Worm (Caenorhabditis elegans) whole organism, late embryonic: ENCODE results near the gene dyf-11.

Source experiments
- T23F11.4 ChIP-seq: fragments of 200-800 bp; sonication (Bioruptor generic); optimal IDR thresholded peaks from 2 replicates; lab custom pipeline; 2018; ENCODE audit warnings: mild to moderate bottlenecking, missing genetic modification characterization, missing compliant biosample characterization
- ceh-19 ChIP-seq: fragments of 200-800 bp; sonication (Bioruptor generic); optimal IDR thresholded peaks from 2 replicates; lab custom pipeline; 2018; ENCODE audit warnings: mild to moderate bottlenecking, missing genetic modification characterization, missing compliant biosample characterization
- ceh-24 ChIP-seq: sonication (generic microtip); optimal IDR thresholded peaks from 2 replicates; lab custom pipeline; 2016; ENCODE audit warnings: mild to moderate bottlenecking, missing genetic modification characterization, missing compliant biosample characterization
- ets-4 ChIP-seq: sonication (generic microtip); optimal IDR thresholded peaks from 2 replicates; lab custom pipeline; 2016; ENCODE audit warnings: missing genetic modification characterization, missing compliant biosample characterization
- fkh-10 ChIP-seq: fragments of 150-350 bp; optimal IDR thresholded peaks from 2 replicates; lab custom pipeline; 2014; ENCODE audit warnings: missing biosample characterization, missing genetic modification reagents, missing genetic modification characterization
- nhr-11 ChIP-seq: fragments of 150-350 bp; optimal IDR thresholded peaks from 2 replicates; lab custom pipeline; 2014; ENCODE audit warnings: missing biosample characterization, missing genetic modification characterization
- nhr-232 ChIP-seq: sonication (generic microtip); optimal IDR thresholded peaks from 2 replicates; lab custom pipeline; 2016; ENCODE audit warnings: missing genetic modification characterization, missing compliant biosample characterization
- pha-2 ChIP-seq: sonication (generic microtip); optimal IDR thresholded peaks from 2 replicates; lab custom pipeline; 2017; ENCODE audit warnings: mild to moderate bottlenecking, missing genetic modification characterization, missing compliant biosample characterization
- pha-4 ChIP-seq: fragments of 150-350 bp; optimal IDR thresholded peaks from 2 replicates; lab custom pipeline; 2018; ENCODE audit warnings: missing biosample characterization, missing genetic modification reagents, missing genetic modification characterization
- zip-5 ChIP-seq: sonication (generic microtip); optimal IDR thresholded peaks from 2 replicates; lab custom pipeline; 2016; ENCODE audit warnings: missing genetic modification characterization, missing compliant biosample characterization

ce11 chrX:727737-728136 is 35.8 kb upstream of the dyf-11 start:
- TF ChIP-seq nhr-232 (tag; lab: Kevin White, UChicago): no peak
- no peak for TF ChIP-seq ceh-24 (tag; lab: Kevin White, UChicago)
- no peak for TF ChIP-seq nhr-11 (tag; lab: Kevin White, UChicago)
- no peak for TF ChIP-seq pha-2 (tag; lab: Kevin White, UChicago)
- TF ChIP-seq pha-4: no peak
- TF ChIP-seq fkh-10: no peak
- TF ChIP-seq ets-4: no peak
- no peak for TF ChIP-seq T23F11.4 (GFP tag; lab: Kevin White, UChicago)
- TF ChIP-seq ceh-19 (GFP tag; lab: Kevin White, UChicago): no peak
- TF ChIP-seq zip-5 (tag; lab: Kevin White, UChicago): no peak
